Fruit fly (Drosophila melanogaster): ENCODE measurements around the gene CG17140.
A peak's percentile ranks its signal among the peaks of the same experiment; 100 is the strongest.

CG17140 gene

dm6 chr2L:10801951-10802780, 43.3 kb downstream of the CG17140 start:
- no peak for TF ChIP-seq CG32121 (GFP tag; IDR thresholded peaks at IDR 0.05)
- TF ChIP-seq CG17806 (tag; optimal IDR thresholded peaks at IDR 0.05): no peak
- no peak for TF ChIP-seq CG14655 (GFP tag; optimal IDR thresholded peaks at IDR 0.05)
- TF ChIP-seq CG12605 (GFP tag; IDR thresholded peaks at IDR 0.05): no peak
- TF ChIP-seq CG10348 (GFP tag; IDR thresholded peaks at IDR 0.05): no peak
- no peak for TF ChIP-seq CG8159 (tag; optimal IDR thresholded peaks at IDR 0.05)
- no peak for TF ChIP-seq Ets98B (GFP tag; IDR thresholded peaks at IDR 0.05)
- no peak for TF ChIP-seq CG4496 (GFP tag; IDR thresholded peaks at IDR 0.05)
- no peak for TF ChIP-seq EcR (GFP tag; optimal IDR thresholded peaks at IDR 0.05)
- TF ChIP-seq Pif1A (GFP tag; optimal IDR thresholded peaks at IDR 0.05): no peak
- TF ChIP-seq fd96Ca (GFP tag; IDR thresholded peaks at IDR 0.05): no peak
- no peak for TF ChIP-seq CG15710 (tag; optimal IDR thresholded peaks at IDR 0.05)
- no peak for TF ChIP-seq CG9948 (tag; optimal IDR thresholded peaks at IDR 0.05)
- TF ChIP-seq gl (tag; optimal IDR thresholded peaks at IDR 0.05): no peak
- TF ChIP-seq CG8301 (tag; optimal IDR thresholded peaks at IDR 0.05): no peak
- no peak for TF ChIP-seq Pif1B (GFP tag; optimal IDR thresholded peaks at IDR 0.05)
- no peak for TF ChIP-seq CG34367 (tag; optimal IDR thresholded peaks at IDR 0.05)
- TF ChIP-seq Snoo (tag; optimal IDR thresholded peaks at IDR 0.05): no peak

dm6 chr2L:10800877-10801719, 44.4 kb downstream of the CG17140 start, which contains the start of gene CG31869:
TSS of gene CG31869 (minus strand) at chr2L:10801109.
- no peak for TF ChIP-seq EcR (GFP tag; optimal IDR thresholded peaks at IDR 0.05)
- TF ChIP-seq Snoo (tag; optimal IDR thresholded peaks at IDR 0.05): no peak
- peak; percentile 63; the same call in 2 of the 3 replicates for TF ChIP-seq CG4496 (GFP tag; IDR thresholded peaks at IDR 0.05)
- no peak for TF ChIP-seq CG8301 (tag; optimal IDR thresholded peaks at IDR 0.05)
- TF ChIP-seq D1 (tag; optimal IDR thresholded peaks at IDR 0.05): no peak
- TF ChIP-seq CG12605 (GFP tag; IDR thresholded peaks at IDR 0.05): no peak
- peak; percentile 63; the same call in 1 of the 3 replicates for TF ChIP-seq fd96Ca (GFP tag; IDR thresholded peaks at IDR 0.05)
- peak; percentile 52 for TF ChIP-seq CG32121 (GFP tag; IDR thresholded peaks at IDR 0.05)
- peak; percentile 11 for TF ChIP-seq CG14655 (GFP tag; optimal IDR thresholded peaks at IDR 0.05)
- TF ChIP-seq gl (tag; optimal IDR thresholded peaks at IDR 0.05): peak; percentile 4
- peak; percentile 30 for TF ChIP-seq Pif1A (GFP tag; optimal IDR thresholded peaks at IDR 0.05)
- TF ChIP-seq CG13204 (GFP tag; optimal IDR thresholded peaks at IDR 0.05): peak; percentile 78
- TF ChIP-seq CG34367 (tag; optimal IDR thresholded peaks at IDR 0.05): peak; percentile 10
- peak; percentile 19 for TF ChIP-seq Pif1B (GFP tag; optimal IDR thresholded peaks at IDR 0.05)
- no peak for TF ChIP-seq CG15710 (tag; optimal IDR thresholded peaks at IDR 0.05)
- TF ChIP-seq Ets98B (GFP tag; IDR thresholded peaks at IDR 0.05): peak; percentile 43; the same call in 1 of the 2 replicates
- peak; percentile 6 for TF ChIP-seq CG8159 (tag; optimal IDR thresholded peaks at IDR 0.05)
- TF ChIP-seq CG17806 (tag; optimal IDR thresholded peaks at IDR 0.05): peak; percentile 7
- TF ChIP-seq CG9948 (tag; optimal IDR thresholded peaks at IDR 0.05): peak; percentile 7
- 0 out of 2 replicates have a peak, but pooled peaks have one; percentile 14 for TF ChIP-seq rn (GFP tag; IDR thresholded peaks at IDR 0.05)
- TF ChIP-seq CG10348 (GFP tag; IDR thresholded peaks at IDR 0.05): no peak

dm6 chr2L:10795731-10796130, 49.7 kb downstream of the CG17140 start:
- TF ChIP-seq D1 (tag; optimal IDR thresholded peaks at IDR 0.05) (no peak), EcR (GFP tag; optimal IDR thresholded peaks at IDR 0.05) (no peak), CG17806 (tag; optimal IDR thresholded peaks at IDR 0.05) (no peak), CG12605 (GFP tag; IDR thresholded peaks at IDR 0.05) (no peak), Snoo (tag; optimal IDR thresholded peaks at IDR 0.05) (no peak), Ets98B (GFP tag; IDR thresholded peaks at IDR 0.05) (no peak)

- TF ChIP-seq Pif1A (GFP tag; optimal IDR thresholded peaks at IDR 0.05): peak; percentile 29
- TF ChIP-seq Snoo (tag; optimal IDR thresholded peaks at IDR 0.05): peak; percentile 9
- no peak for TF ChIP-seq rn (GFP tag; IDR thresholded peaks at IDR 0.05)
- TF ChIP-seq CG9948 (tag; optimal IDR thresholded peaks at IDR 0.05): no peak
- TF ChIP-seq CG32121 (GFP tag; IDR thresholded peaks at IDR 0.05): no peak
- no peak for TF ChIP-seq CG10348 (GFP tag; IDR thresholded peaks at IDR 0.05)
- no peak for TF ChIP-seq Ets98B (GFP tag; IDR thresholded peaks at IDR 0.05)
- TF ChIP-seq CG8301 (tag; optimal IDR thresholded peaks at IDR 0.05): no peak
- TF ChIP-seq CG8159 (tag; optimal IDR thresholded peaks at IDR 0.05): peak; percentile 35
- no peak for TF ChIP-seq CG14655 (GFP tag; optimal IDR thresholded peaks at IDR 0.05)
- no peak for TF ChIP-seq CG4496 (GFP tag; IDR thresholded peaks at IDR 0.05)
- peak; percentile 56 for TF ChIP-seq gl (tag; optimal IDR thresholded peaks at IDR 0.05)
- no peak for TF ChIP-seq D1 (tag; optimal IDR thresholded peaks at IDR 0.05)
- TF ChIP-seq fd96Ca (GFP tag; IDR thresholded peaks at IDR 0.05): no peak
- TF ChIP-seq CG15710 (tag; optimal IDR thresholded peaks at IDR 0.05): peak; percentile 36
- peak; percentile 46 for TF ChIP-seq EcR (GFP tag; optimal IDR thresholded peaks at IDR 0.05)
- TF ChIP-seq Pif1B (GFP tag; optimal IDR thresholded peaks at IDR 0.05): peak; percentile 42
Measured at dm6 chr2L:10794032-10794431, 51.4 kb downstream of the CG17140 start.

Data from whole organism, pupa.